Fruit fly (Drosophila melanogaster) whole organism, embryonic: ENCODE measurements around the gene GramD1B.
A peak's percentile ranks its signal among the peaks of the same experiment; 100 is the strongest.

Source experiments
- Antp ChIP-seq: fragments of 200-800 bp; sonication (Bioruptor generic); optimal IDR thresholded peaks from 3 replicates; lab custom pipeline; 2016; ENCODE audit warnings: missing biosample characterization, missing genetic modification characterization
- Blimp-1 ChIP-seq: fragments of 200-800 bp; sonication (Bioruptor generic); optimal IDR thresholded peaks from 3 replicates; lab custom pipeline; 2018; ENCODE audit warnings: missing biosample characterization, missing genetic modification characterization, mild to moderate bottlenecking, moderate library complexity, missing genetic modification reagents
- Bteb2 ChIP-seq: fragments of 200-800 bp; sonication (Bioruptor generic); optimal IDR thresholded peaks from 2 replicates; lab custom pipeline; 2016; ENCODE audit warnings: missing biosample characterization, missing genetic modification characterization
- CG10959 ChIP-seq: fragments of 200-800 bp; sonication (Bioruptor generic); IDR thresholded peaks from 2 replicates; pipeline ENCODE4 v1.3.6; 2022; ENCODE audit warnings: missing biosample characterization, missing genetic modification characterization
- CG11085 ChIP-seq: fragments of 200-800 bp; sonication (Bioruptor generic); IDR thresholded peaks from 2 replicates; pipeline ENCODE4 v1.3.6; 2022; ENCODE audit warnings: missing biosample characterization, missing genetic modification characterization
- CG12219 ChIP-seq: fragments of 200-800 bp; sonication (Bioruptor generic); optimal IDR thresholded peaks from 3 replicates; lab custom pipeline; 2018; ENCODE audit warnings: missing biosample characterization, mild to moderate bottlenecking, missing genetic modification characterization
- CG1647 ChIP-seq: fragments of 200-800 bp; sonication (Bioruptor generic); optimal IDR thresholded peaks from 3 replicates; lab custom pipeline; 2016; ENCODE audit warnings: missing biosample characterization, missing genetic modification characterization
- CG16815 ChIP-seq: fragments of 200-800 bp; sonication (Bioruptor generic); optimal IDR thresholded peaks from 3 replicates; lab custom pipeline; 2017; ENCODE audit warnings: missing biosample characterization, mild to moderate bottlenecking, missing genetic modification characterization
- CG17359 ChIP-seq: fragments of 200-800 bp; sonication (Bioruptor generic); optimal IDR thresholded peaks from 3 replicates; lab custom pipeline; 2018; ENCODE audit warnings: missing biosample characterization, mild to moderate bottlenecking, missing genetic modification characterization, moderate library complexity
- CG2889 ChIP-seq: fragments of 200-800 bp; sonication (Bioruptor generic); IDR thresholded peaks from 3 replicates; pipeline ENCODE4 v1.3.6; 2022; ENCODE audit warnings: missing biosample characterization, missing genetic modification characterization
- CG31441 ChIP-seq: fragments of 200-800 bp; sonication (Bioruptor generic); IDR thresholded peaks from 2 replicates; pipeline ENCODE4 v1.3.6; 2022; ENCODE audit warnings: missing biosample characterization, missing genetic modification characterization
- CG4282 ChIP-seq: fragments of 200-800 bp; sonication (Bioruptor generic); optimal IDR thresholded peaks from 2 replicates; lab custom pipeline; 2016; ENCODE audit warnings: missing biosample characterization, missing genetic modification characterization
- CG4360 ChIP-seq: fragments of 200-800 bp; sonication (Bioruptor generic); IDR thresholded peaks from 2 replicates; pipeline ENCODE4 v1.3.6; 2022; ENCODE audit warnings: missing biosample characterization, missing genetic modification characterization
- CG4854 ChIP-seq: fragments of 200-800 bp; sonication (Bioruptor generic); optimal IDR thresholded peaks from 2 replicates; lab custom pipeline; 2016; ENCODE audit warnings: missing biosample characterization, missing genetic modification characterization, inconsistent platforms
- CG6654 ChIP-seq: fragments of 200-800 bp; sonication (Bioruptor generic); optimal IDR thresholded peaks from 2 replicates; lab custom pipeline; 2017; ENCODE audit warnings: missing biosample characterization, mild to moderate bottlenecking, missing genetic modification characterization
- Dp ChIP-seq: fragments of 200-800 bp; sonication (Bioruptor generic); optimal IDR thresholded peaks from 2 replicates; lab custom pipeline; 2018; ENCODE audit warnings: missing biosample characterization, mild to moderate bottlenecking, missing genetic modification characterization, moderate library complexity
- Drgx ChIP-seq: fragments of 200-800 bp; sonication (Bioruptor generic); IDR thresholded peaks from 2 replicates; pipeline ENCODE4 v1.3.6; 2022; ENCODE audit warnings: missing biosample characterization, missing genetic modification characterization
- Gsc ChIP-seq: fragments of 200-800 bp; sonication (Bioruptor generic); IDR thresholded peaks from 2 replicates; pipeline ENCODE4 v1.3.6; 2022; ENCODE audit warnings: missing biosample characterization, missing genetic modification characterization
- H15 ChIP-seq: fragments of 200-800 bp; sonication (Bioruptor generic); IDR thresholded peaks from 3 replicates; pipeline ENCODE4 v1.3.6; 2022; ENCODE audit warnings: missing biosample characterization, missing genetic modification characterization
- HHEX ChIP-seq: fragments of 200-800 bp; sonication (Bioruptor generic); optimal IDR thresholded peaks from 3 replicates; lab custom pipeline; 2017; ENCODE audit warnings: missing biosample characterization, mild to moderate bottlenecking, missing genetic modification characterization, missing genetic modification reagents
- HLH3B ChIP-seq: fragments of 200-800 bp; sonication (Bioruptor generic); IDR thresholded peaks from 2 replicates; pipeline ENCODE4 v1.3.6; 2022; ENCODE audit warnings: missing biosample characterization, missing genetic modification characterization
- Hand ChIP-seq: fragments of 200-800 bp; sonication (Bioruptor generic); optimal IDR thresholded peaks from 2 replicates; lab custom pipeline; 2017; ENCODE audit warnings: mild to moderate bottlenecking, missing biosample characterization, missing genetic modification reagents, missing genetic modification characterization
- Lpt ChIP-seq: fragments of >200 bp; optimal IDR thresholded peaks from 2 replicates; lab custom pipeline; 2018; ENCODE audit warnings: missing biosample characterization, missing genetic modification characterization
- MBD-R2 ChIP-seq: fragments of 200-800 bp; sonication (Bioruptor generic); IDR thresholded peaks from 2 replicates; pipeline ENCODE4 v1.3.6; 2022; ENCODE audit warnings: missing biosample characterization, missing genetic modification characterization
- Six4 ChIP-seq: fragments of 200-800 bp; sonication (Bioruptor generic); optimal IDR thresholded peaks from 2 replicates; lab custom pipeline; 2016; ENCODE audit warnings: missing biosample characterization, missing genetic modification characterization
- Sox100B ChIP-seq: fragments of 200-800 bp; sonication (Bioruptor generic); optimal IDR thresholded peaks from 3 replicates; lab custom pipeline; 2018; ENCODE audit warnings: missing biosample characterization, mild to moderate bottlenecking, missing genetic modification characterization
- Stat92E ChIP-seq, 3 experiments: fragments of >200 bp in 2 of 3; fragments of 200-800 bp in 1 of 3; sonication (Bioruptor generic) in 1 of 3; optimal IDR thresholded peaks; 2 replicates each; lab custom pipeline; 2017 to 2019; ENCODE audit warnings: missing biosample characterization in 3 of 3, missing genetic modification characterization in 3 of 3, mild to moderate bottlenecking in 1 of 3, moderate library complexity in 1 of 3
- Trl ChIP-seq, 3 experiments: fragments of >200 bp in 2 of 3; fragments of 200-800 bp in 1 of 3; sonication (Bioruptor generic) in 1 of 3; optimal IDR thresholded peaks; 2 replicates in 1 of 3; 3 replicates in 2 of 3; lab custom pipeline; 2016 to 2017; ENCODE audit warnings: missing biosample characterization in 1 of 3, missing genetic modification characterization in 1 of 3
- Usf ChIP-seq: fragments of 200-800 bp; sonication (Bioruptor generic); optimal IDR thresholded peaks from 2 replicates; lab custom pipeline; 2017; ENCODE audit warnings: missing genotype, missing biosample characterization, missing genetic modification characterization
- Xbp1 ChIP-seq: fragments of 200-800 bp; sonication (Bioruptor generic); optimal IDR thresholded peaks from 3 replicates; lab custom pipeline; 2016; ENCODE audit warnings: missing biosample characterization, mild to moderate bottlenecking, missing genetic modification characterization
- ab ChIP-seq: fragments of 200-800 bp; sonication (Bioruptor generic); optimal IDR thresholded peaks from 2 replicates; lab custom pipeline; 2016; ENCODE audit warnings: missing biosample characterization, missing genetic modification characterization
- ash1 ChIP-seq: fragments of 200-800 bp; sonication (Bioruptor generic); optimal IDR thresholded peaks from 2 replicates; lab custom pipeline; 2018; ENCODE audit warnings: missing biosample characterization, mild to moderate bottlenecking, missing genetic modification characterization
- bab2 ChIP-seq: fragments of 200-800 bp; sonication (Bioruptor generic); optimal IDR thresholded peaks from 2 replicates; lab custom pipeline; 2016; ENCODE audit warnings: missing biosample characterization, missing genetic modification characterization
- bigmax ChIP-seq: fragments of 200-800 bp; sonication (Bioruptor generic); optimal IDR thresholded peaks from 2 replicates; lab custom pipeline; 2018; ENCODE audit warnings: missing biosample characterization, mild to moderate bottlenecking, missing genetic modification characterization
- exex ChIP-seq: fragments of 200-800 bp; sonication (Bioruptor generic); optimal IDR thresholded peaks from 4 replicates; lab custom pipeline; 2018; ENCODE audit warnings: missing biosample characterization, mild to moderate bottlenecking, missing genetic modification characterization, moderate library complexity
- gem ChIP-seq: fragments of 200-800 bp; sonication (Bioruptor generic); optimal IDR thresholded peaks from 2 replicates; lab custom pipeline; 2019; ENCODE audit warnings: missing biosample characterization, mild to moderate bottlenecking, missing genetic modification characterization, moderate library complexity
- gsb ChIP-seq: fragments of 200-800 bp; sonication (Bioruptor generic); IDR thresholded peaks from 2 replicates; pipeline ENCODE4 v1.3.6; 2022; ENCODE audit warnings: missing biosample characterization, missing genetic modification characterization
- her ChIP-seq: fragments of 200-800 bp; sonication (Bioruptor generic); optimal IDR thresholded peaks from 2 replicates; lab custom pipeline; 2016; ENCODE audit warnings: missing biosample characterization, missing genetic modification characterization
- hth ChIP-seq: fragments of >200 bp; optimal IDR thresholded peaks from 2 replicates; lab custom pipeline; 2017; ENCODE audit warnings: inconsistent platforms
- jumu ChIP-seq: fragments of 200-800 bp; sonication (Bioruptor generic); optimal IDR thresholded peaks from 3 replicates; lab custom pipeline; 2016; ENCODE audit warnings: missing biosample characterization, missing genetic modification characterization
- lov ChIP-seq, 2 experiments: fragments of 200-800 bp in 1 of 2; fragments of >200 bp in 1 of 2; sonication (Bioruptor generic) in 1 of 2; IDR thresholded peaks in 1 of 2; optimal IDR thresholded peaks in 1 of 2; 2 replicates in 1 of 2; 3 replicates in 1 of 2; pipeline versions ENCODE4 v1.3.6 to Lab custom; 2017 to 2022; ENCODE audit warnings: missing biosample characterization in 1 of 2, missing genetic modification characterization in 1 of 2
- pzg ChIP-seq: fragments of 200-800 bp; sonication (Bioruptor generic); optimal IDR thresholded peaks from 3 replicates; lab custom pipeline; 2018; ENCODE audit warnings: missing biosample characterization, mild to moderate bottlenecking, missing genetic modification characterization, moderate library complexity
- tgo ChIP-seq: fragments of 200-800 bp; sonication (Bioruptor generic); IDR thresholded peaks from 3 replicates; pipeline ENCODE4 v1.3.6; 2022; ENCODE audit warnings: missing biosample characterization, missing genetic modification characterization
- tx ChIP-seq: fragments of 200-800 bp; sonication (Bioruptor generic); optimal IDR thresholded peaks from 2 replicates; lab custom pipeline; 2016; ENCODE audit warnings: missing biosample characterization, missing genetic modification characterization
- zfh1 ChIP-seq: fragments of 200-800 bp; sonication (Bioruptor generic); IDR thresholded peaks from 3 replicates; pipeline ENCODE4 v1.3.6; 2022; ENCODE audit warnings: missing biosample characterization, missing genetic modification characterization

GramD1B gene

dm6 chr2L:3376684-3377086 lies 3.5 kb upstream of the GramD1B start, which contains the start of the genes CG9662 and Ptpa (continued):
- TF ChIP-seq jumu (GFP tag; lab: Kevin White, UChicago) = peak; percentile 92
- TF ChIP-seq CG6654 (GFP tag; lab: Kevin White, UChicago) = peak; percentile 32
- peak; percentile 92 for TF ChIP-seq Antp (GFP tag; lab: Kevin White, UChicago)
- TF ChIP-seq Bteb2 (GFP tag; lab: Kevin White, UChicago) = peak; percentile 81
- no peak for TF ChIP-seq Hand (GFP tag; lab: Kevin White, UChicago)
- peak; percentile 47 for TF ChIP-seq HHEX
- no peak for TF ChIP-seq bigmax
- peak; percentile 98 for TF ChIP-seq MBD-R2
- TF ChIP-seq Stat92E (GFP tag; optimal IDR thresholded peaks at IDR 0.05; lab: Kevin White, UChicago) = no peak
- peak; percentile 92 for TF ChIP-seq Xbp1 (GFP tag; lab: Kevin White, UChicago)
- peak; percentile 66 for TF ChIP-seq CG17359 (tag; lab: Kevin White, UChicago)
- peak; percentile 81 for TF ChIP-seq tgo (GFP tag; lab: Robert Waterston, UW)
- no peak for TF ChIP-seq ash1 (GFP tag; lab: Kevin White, UChicago)
- TF ChIP-seq CG4282 (GFP tag; lab: Kevin White, UChicago) = peak; percentile 62
- no peak for TF ChIP-seq Lpt (GFP tag; lab: Kevin White, UChicago)
- TF ChIP-seq zfh1 (GFP tag; lab: Robert Waterston, UW) = peak; percentile 80
- TF ChIP-seq exex (tag; lab: Kevin White, UChicago) = no peak
- peak; percentile 59 for TF ChIP-seq ab (GFP tag; lab: Kevin White, UChicago)
- TF ChIP-seq CG10959 (GFP tag; lab: Robert Waterston, UW) = peak; percentile 60
- no peak for TF ChIP-seq lov (optimal IDR thresholded peaks at IDR 0.05; lab: Kevin White, UChicago)
- TF ChIP-seq lov (GFP tag; IDR thresholded peaks at IDR 0.05; lab: Robert Waterston, UW) = 0 out of 3 replicates have a peak, but pooled peaks have one; percentile 43
- peak; percentile 90 for TF ChIP-seq gem (tag; lab: Kevin White, UChicago)
- TF ChIP-seq Drgx = no peak
- TF ChIP-seq CG4854 = peak; percentile 49
- peak; percentile 35 for TF ChIP-seq Dp (GFP tag; lab: Kevin White, UChicago)
- peak; percentile 90 for TF ChIP-seq bab2 (GFP tag; lab: Kevin White, UChicago)
- TF ChIP-seq CG2889 (GFP tag; lab: Robert Waterston, UW) = peak; percentile 75; the same call in 1 of the 3 replicates
- TF ChIP-seq CG4360 (GFP tag; lab: Robert Waterston, UW) = peak; percentile 66
- TF ChIP-seq gsb (GFP tag; lab: Robert Waterston, UW) = peak; percentile 11; the same call in 1 of the 2 replicates
- no peak for TF ChIP-seq Blimp-1 (GFP tag; lab: Kevin White, UChicago)
- no peak for TF ChIP-seq Sox100B (GFP tag; lab: Kevin White, UChicago)
- TF ChIP-seq hth (lab: Kevin White, UChicago) = no peak
- TF ChIP-seq Gsc (GFP tag; lab: Robert Waterston, UW) = peak; percentile 60
- peak; percentile 75 for TF ChIP-seq CG1647 (GFP tag; lab: Kevin White, UChicago)
- peak; percentile 78 for TF ChIP-seq Usf (GFP tag; lab: Kevin White, UChicago)
- peak; percentile 84 for TF ChIP-seq CG16815 (GFP tag; lab: Kevin White, UChicago)
- peak; percentile 74 for TF ChIP-seq CG11085 (GFP tag; lab: Robert Waterston, UW)
- peak; percentile 58; the same call in 1 of the 3 replicates for TF ChIP-seq H15 (GFP tag; lab: Robert Waterston, UW)

- TF ChIP-seq her (GFP tag; lab: Kevin White, UChicago) (no peak), CG6654 (GFP tag; lab: Kevin White, UChicago) (no peak), CG12219 (GFP tag; lab: Kevin White, UChicago) (no peak), CG31441 (GFP tag; lab: Robert Waterston, UW) (no peak), CG10959 (GFP tag; lab: Robert Waterston, UW) (no peak), Trl (optimal IDR thresholded peaks at IDR 0.05; lab: Kevin White, UChicago) (no peak), Trl (GFP tag; optimal IDR thresholded peaks at IDR 0.05; lab: Kevin White, UChicago) (no peak), pzg (GFP tag; lab: Kevin White, UChicago) (no peak), Six4 (GFP tag; lab: Kevin White, UChicago) (no peak), HLH3B (GFP tag; lab: Robert Waterston, UW) (no peak), tx (GFP tag; lab: Kevin White, UChicago) (no peak)
Observed at dm6 chr2L:3375611-3376010, 2.4 kb upstream of the GramD1B start, which contains the start of gene CG15412. TSS of gene CG15412 (minus strand) at chr2L:3375711.
